Fruit fly (Drosophila melanogaster): ENCODE results near the gene CG31371.

DNA sequence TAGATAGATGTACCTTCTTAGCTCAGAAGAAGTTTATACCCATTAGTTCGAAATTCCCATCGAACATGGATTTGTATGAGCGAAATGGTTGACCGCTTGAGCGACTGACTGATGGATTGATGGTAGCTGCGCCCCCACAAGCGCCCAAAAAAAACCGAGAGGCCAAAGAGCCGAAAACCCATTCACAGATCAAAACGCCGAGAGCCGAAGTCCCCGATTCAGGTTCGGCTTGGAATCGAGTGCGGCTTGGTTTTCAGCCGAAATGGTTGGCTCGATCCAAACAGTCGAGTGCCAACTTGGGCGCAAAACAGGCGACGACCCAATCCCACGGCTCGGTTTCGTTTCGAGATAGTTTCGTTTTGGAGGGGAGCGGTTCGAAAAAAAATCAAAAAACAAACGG, 43.1 kb downstream of the CG31371 start:
- TF ChIP-seq CTCF (optimal IDR thresholded peaks at IDR 0.05) (no peak), CG8478 (optimal IDR thresholded peaks at IDR 0.05) (no peak)

All from S2 (cell line).